Worm (Caenorhabditis elegans) whole organism, young adult: ENCODE results near the gene T24D5.2.

ENCODE experiments used
- F33H1.4 ChIP-seq: fragments of 200-800 bp; sonication (Bioruptor generic); IDR thresholded peaks from 2 replicates; pipeline ENCODE4 v1.3.6; 2022; ENCODE audit warnings: missing genetic modification reagents, missing genetic modification characterization, missing compliant biosample characterization
- him-1 ChIP-seq: sonication (generic microtip); optimal IDR thresholded peaks from 2 replicates; lab custom pipeline; 2016; ENCODE audit warnings: missing genotype, missing genetic modification reagents, missing genetic modification characterization, missing compliant biosample characterization
- lin-26 ChIP-seq: fragments of 200-800 bp; sonication (Bioruptor generic); IDR thresholded peaks from 2 replicates; pipeline ENCODE4 v1.3.6; 2022; ENCODE audit warnings: missing genetic modification reagents, missing genetic modification characterization, missing compliant biosample characterization
- lsy-27 ChIP-seq: sonication (generic microtip); optimal IDR thresholded peaks from 2 replicates; lab custom pipeline; 2017; ENCODE audit warnings: missing genetic modification characterization, mild to moderate bottlenecking, missing compliant biosample characterization, antibody characterized with exemption, missing genotype, borderline replicate concordance; ENCODE audit not compliant: insufficient read depth
- mes-4 ChIP-seq: sonication (generic microtip); optimal IDR thresholded peaks from 2 replicates; lab custom pipeline; 2016; ENCODE audit warnings: missing genotype, missing genetic modification characterization, missing compliant biosample characterization
- pbrm-1 ChIP-seq: fragments of 200-800 bp; sonication (Bioruptor generic); IDR thresholded peaks from 2 replicates; pipeline ENCODE4 v1.3.6; 2022; ENCODE audit warnings: missing genetic modification reagents, missing genetic modification characterization, missing compliant biosample characterization

ce11 chrX:12635010-12635409 is 48.8 kb upstream of the T24D5.2 start:
- TF ChIP-seq mes-4: no peak
- no peak for TF ChIP-seq lsy-27 (tag; lab: Kevin White, UChicago)
- no peak for TF ChIP-seq him-1 (tag; lab: Kevin White, UChicago)
- TF ChIP-seq pbrm-1 (GFP tag; lab: Robert Waterston, UW): no peak
- TF ChIP-seq F33H1.4 (GFP tag; lab: Robert Waterston, UW): no peak
- TF ChIP-seq lin-26 (GFP tag; lab: Robert Waterston, UW): 0 out of 2 replicates have a peak, but pooled peaks have one; percentile 42
